Fruit fly (Drosophila melanogaster) whole organism, embryonic: ENCODE data around the gene CG8034.

Source experiments
- ATbp ChIP-seq: fragments of 200-800 bp; sonication (Bioruptor generic); optimal IDR thresholded peaks from 2 replicates; lab custom pipeline; 2017; ENCODE audit warnings: missing biosample characterization, mild to moderate bottlenecking, missing genetic modification characterization, missing genetic modification reagents
- CG10321 ChIP-seq: fragments of 200-800 bp; sonication (Bioruptor generic); IDR thresholded peaks from 2 replicates; pipeline ENCODE4 v1.3.6; 2022; ENCODE audit warnings: missing biosample characterization, missing genetic modification characterization
- CG11093 ChIP-seq: fragments of 200-800 bp; sonication (Bioruptor generic); IDR thresholded peaks from 3 replicates; pipeline ENCODE4 v1.3.6; 2022; ENCODE audit warnings: missing biosample characterization, missing genetic modification characterization
- CG12236 ChIP-seq: fragments of 200-800 bp; sonication (Bioruptor generic); optimal IDR thresholded peaks from 2 replicates; lab custom pipeline; 2016; ENCODE audit warnings: missing biosample characterization, missing genetic modification characterization
- CG1233 ChIP-seq: fragments of 200-800 bp; sonication (Bioruptor generic); optimal IDR thresholded peaks from 4 replicates; lab custom pipeline; 2018; ENCODE audit warnings: missing biosample characterization, mild to moderate bottlenecking, missing genetic modification characterization
- CG17802 ChIP-seq: fragments of 200-800 bp; sonication (Bioruptor generic); optimal IDR thresholded peaks from 2 replicates; lab custom pipeline; 2018; ENCODE audit warnings: missing biosample characterization, mild to moderate bottlenecking, missing genetic modification characterization, moderate library complexity
- CG18476 ChIP-seq: fragments of 200-800 bp; sonication (Bioruptor generic); optimal IDR thresholded peaks from 2 replicates; lab custom pipeline; 2016; ENCODE audit warnings: missing biosample characterization, mild to moderate bottlenecking, missing genetic modification characterization
- CG2678 ChIP-seq: fragments of 200-800 bp; sonication (Bioruptor generic); optimal IDR thresholded peaks from 3 replicates; lab custom pipeline; 2019; ENCODE audit warnings: missing biosample characterization, mild to moderate bottlenecking, missing genetic modification characterization, moderate library complexity
- CG30431 ChIP-seq: fragments of 200-800 bp; sonication (Bioruptor generic); optimal IDR thresholded peaks from 2 replicates; lab custom pipeline; 2017; ENCODE audit warnings: missing biosample characterization, missing genetic modification characterization
- CG31365 ChIP-seq: fragments of 200-800 bp; sonication (Bioruptor generic); optimal IDR thresholded peaks from 2 replicates; lab custom pipeline; 2018; ENCODE audit warnings: missing biosample characterization, mild to moderate bottlenecking, missing genetic modification characterization
- CG32532 ChIP-seq: fragments of 200-800 bp; sonication (Bioruptor generic); IDR thresholded peaks from 2 replicates; pipeline ENCODE4 v1.3.6; 2022; ENCODE audit warnings: missing biosample characterization, missing genetic modification characterization
- CG33557 ChIP-seq: fragments of 200-800 bp; sonication (Bioruptor generic); optimal IDR thresholded peaks from 2 replicates; lab custom pipeline; 2019; ENCODE audit warnings: missing biosample characterization, mild to moderate bottlenecking, missing genetic modification characterization, moderate library complexity
- CG34376 ChIP-seq: fragments of 200-800 bp; sonication (Bioruptor generic); optimal IDR thresholded peaks from 2 replicates; lab custom pipeline; 2018; ENCODE audit warnings: missing biosample characterization, mild to moderate bottlenecking, missing genetic modification characterization
- CG4617 ChIP-seq: fragments of 200-800 bp; sonication (Bioruptor generic); optimal IDR thresholded peaks from 3 replicates; lab custom pipeline; 2016; ENCODE audit warnings: missing biosample characterization, missing genetic modification characterization, borderline replicate concordance
- CG6272 ChIP-seq: fragments of 200-800 bp; sonication (Bioruptor generic); IDR thresholded peaks from 2 replicates; pipeline ENCODE4 v1.3.6; 2022; ENCODE audit warnings: missing biosample characterization, missing genetic modification characterization
- CG9932 ChIP-seq: fragments of 200-800 bp; sonication (Bioruptor generic); IDR thresholded peaks from 2 replicates; pipeline ENCODE4 v1.3.6; 2022; ENCODE audit warnings: missing biosample characterization, missing genetic modification characterization
- CTCF ChIP-seq: fragments of 200-800 bp; sonication (Bioruptor generic); optimal IDR thresholded peaks from 2 replicates; lab custom pipeline; 2017; ENCODE audit warnings: missing biosample characterization, mild to moderate bottlenecking, missing genetic modification characterization, moderate library complexity
- Dad ChIP-seq: fragments of 200-800 bp; sonication (Bioruptor generic); optimal IDR thresholded peaks from 3 replicates; lab custom pipeline; 2016; ENCODE audit warnings: missing biosample characterization, missing genetic modification characterization
- Dip2 ChIP-seq: fragments of 200-800 bp; sonication (Bioruptor generic); IDR thresholded peaks from 2 replicates; pipeline ENCODE4 v1.3.6; 2022; ENCODE audit warnings: missing biosample characterization, missing genetic modification characterization
- Dip3 ChIP-seq: fragments of 200-800 bp; sonication (Bioruptor generic); optimal IDR thresholded peaks from 3 replicates; lab custom pipeline; 2016; ENCODE audit warnings: missing biosample characterization, missing genetic modification characterization
- Gsc ChIP-seq: fragments of 200-800 bp; sonication (Bioruptor generic); IDR thresholded peaks from 2 replicates; pipeline ENCODE4 v1.3.6; 2022; ENCODE audit warnings: missing biosample characterization, missing genetic modification characterization
- Gug ChIP-seq: fragments of 200-800 bp; sonication (Bioruptor generic); IDR thresholded peaks from 4 replicates; pipeline ENCODE4 v1.3.6; 2022; ENCODE audit warnings: missing biosample characterization, missing genetic modification characterization
- HLH54F ChIP-seq: fragments of 200-800 bp; sonication (Bioruptor generic); optimal IDR thresholded peaks from 3 replicates; lab custom pipeline; 2016; ENCODE audit warnings: missing biosample characterization, missing genetic modification characterization
- HmgZ ChIP-seq: fragments of 200-800 bp; sonication (Bioruptor generic); optimal IDR thresholded peaks from 2 replicates; lab custom pipeline; 2018; ENCODE audit warnings: missing biosample characterization, mild to moderate bottlenecking, missing genetic modification characterization
- Hmx ChIP-seq: fragments of 200-800 bp; sonication (Bioruptor generic); optimal IDR thresholded peaks from 2 replicates; lab custom pipeline; 2016; ENCODE audit warnings: missing biosample characterization, missing genetic modification characterization
- Mad ChIP-seq: fragments of 200-800 bp; sonication (Bioruptor generic); optimal IDR thresholded peaks from 2 replicates; lab custom pipeline; 2016; ENCODE audit warnings: missing biosample characterization, missing genetic modification characterization
- NfI ChIP-seq: fragments of 200-800 bp; sonication (Bioruptor generic); optimal IDR thresholded peaks from 3 replicates; lab custom pipeline; 2018; ENCODE audit warnings: missing biosample characterization, mild to moderate bottlenecking, missing genetic modification characterization, moderate library complexity
- Poxn ChIP-seq: fragments of 200-800 bp; sonication (Bioruptor generic); IDR thresholded peaks from 2 replicates; pipeline ENCODE4 v1.3.6; 2022; ENCODE audit warnings: missing biosample characterization, missing genetic modification characterization
- Rfx ChIP-seq: fragments of 200-800 bp; sonication (Bioruptor generic); IDR thresholded peaks from 2 replicates; pipeline ENCODE4 v1.3.6; 2022; ENCODE audit warnings: missing biosample characterization, missing genetic modification characterization
- Sox100B ChIP-seq: fragments of 200-800 bp; sonication (Bioruptor generic); optimal IDR thresholded peaks from 3 replicates; lab custom pipeline; 2018; ENCODE audit warnings: missing biosample characterization, mild to moderate bottlenecking, missing genetic modification characterization
- Stat92E ChIP-seq, 3 experiments: fragments of >200 bp in 2 of 3; fragments of 200-800 bp in 1 of 3; sonication (Bioruptor generic) in 1 of 3; optimal IDR thresholded peaks; 2 replicates each; lab custom pipeline; 2017 to 2019; ENCODE audit warnings: missing biosample characterization in 3 of 3, missing genetic modification characterization in 3 of 3, mild to moderate bottlenecking in 1 of 3, moderate library complexity in 1 of 3
- abd-A ChIP-seq: fragments of 200-800 bp; sonication (Bioruptor generic); optimal IDR thresholded peaks from 3 replicates; lab custom pipeline; 2019; ENCODE audit warnings: missing biosample characterization, mild to moderate bottlenecking, missing genetic modification characterization, moderate library complexity
- ac ChIP-seq: fragments of 200-800 bp; sonication (Bioruptor generic); optimal IDR thresholded peaks from 3 replicates; lab custom pipeline; 2017; ENCODE audit warnings: missing biosample characterization, mild to moderate bottlenecking, missing genetic modification characterization
- bowl ChIP-seq: fragments of 200-800 bp; sonication (Bioruptor generic); IDR thresholded peaks from 2 replicates; pipeline ENCODE4 v1.3.6; 2022; ENCODE audit warnings: missing biosample characterization, missing genetic modification characterization
- dan ChIP-seq: fragments of 200-800 bp; sonication (Bioruptor generic); IDR thresholded peaks from 2 replicates; pipeline ENCODE4 v1.3.6; 2022; ENCODE audit warnings: missing biosample characterization, missing genetic modification characterization
- dmrt11E ChIP-seq: fragments of 200-800 bp; sonication (Bioruptor generic); optimal IDR thresholded peaks from 3 replicates; lab custom pipeline; 2018; ENCODE audit warnings: missing biosample characterization, mild to moderate bottlenecking, missing genetic modification characterization, moderate library complexity
- ems ChIP-seq: fragments of 200-800 bp; sonication (Bioruptor generic); optimal IDR thresholded peaks from 3 replicates; lab custom pipeline; 2016; ENCODE audit warnings: missing biosample characterization, missing genetic modification characterization
- eyg ChIP-seq: fragments of 200-800 bp; sonication (Bioruptor generic); optimal IDR thresholded peaks from 3 replicates; lab custom pipeline; 2016; ENCODE audit warnings: missing biosample characterization, missing genetic modification characterization
- gfzf ChIP-seq: fragments of 200-800 bp; sonication (Bioruptor generic); optimal IDR thresholded peaks from 2 replicates; lab custom pipeline; 2016; ENCODE audit warnings: missing biosample characterization, mild to moderate bottlenecking, missing genetic modification characterization, moderate library complexity
- hb ChIP-seq: fragments of 200-800 bp; sonication (Bioruptor generic); IDR thresholded peaks from 3 replicates; pipeline ENCODE4 v1.3.6; 2022; ENCODE audit warnings: missing biosample characterization, missing genetic modification characterization; ENCODE audit not compliant: partially characterized antibody
- lov ChIP-seq, 2 experiments: fragments of 200-800 bp in 1 of 2; fragments of >200 bp in 1 of 2; sonication (Bioruptor generic) in 1 of 2; IDR thresholded peaks in 1 of 2; optimal IDR thresholded peaks in 1 of 2; 2 replicates in 1 of 2; 3 replicates in 1 of 2; pipeline versions ENCODE4 v1.3.6 to Lab custom; 2017 to 2022; ENCODE audit warnings: missing biosample characterization in 1 of 2, missing genetic modification characterization in 1 of 2
- org-1 ChIP-seq: fragments of 200-800 bp; sonication (Bioruptor generic); optimal IDR thresholded peaks from 2 replicates; lab custom pipeline; 2017; ENCODE audit warnings: missing biosample characterization, missing genetic modification characterization
- p53 ChIP-seq: fragments of 200-800 bp; sonication (Bioruptor generic); optimal IDR thresholded peaks from 2 replicates; lab custom pipeline; 2016; ENCODE audit warnings: missing biosample characterization, missing genetic modification characterization
- sima ChIP-seq: fragments of 200-800 bp; sonication (Bioruptor generic); optimal IDR thresholded peaks from 2 replicates; lab custom pipeline; 2016; ENCODE audit warnings: missing biosample characterization, missing genetic modification characterization
- slbo ChIP-seq: fragments of 200-800 bp; sonication (Bioruptor generic); IDR thresholded peaks from 2 replicates; pipeline ENCODE4 v1.3.6; 2022; ENCODE audit warnings: missing biosample characterization, missing genetic modification characterization
- so ChIP-seq: fragments of 200-800 bp; sonication (Bioruptor generic); IDR thresholded peaks from 3 replicates; pipeline ENCODE4 v1.3.6; 2022; ENCODE audit warnings: missing biosample characterization, missing genetic modification characterization
- tin ChIP-seq: fragments of 200-800 bp; sonication (Bioruptor generic); optimal IDR thresholded peaks from 3 replicates; lab custom pipeline; 2016; ENCODE audit warnings: missing biosample characterization, missing genetic modification characterization
- wek ChIP-seq: fragments of 200-800 bp; sonication (Bioruptor generic); optimal IDR thresholded peaks from 3 replicates; lab custom pipeline; 2018; ENCODE audit warnings: missing biosample characterization, mild to moderate bottlenecking, missing genetic modification characterization, moderate library complexity
- z ChIP-seq: fragments of 200-800 bp; sonication (Bioruptor generic); IDR thresholded peaks from 3 replicates; pipeline ENCODE4 v1.3.6; 2022; ENCODE audit warnings: missing biosample characterization, missing genetic modification characterization

The CG8034 gene

DNA sequence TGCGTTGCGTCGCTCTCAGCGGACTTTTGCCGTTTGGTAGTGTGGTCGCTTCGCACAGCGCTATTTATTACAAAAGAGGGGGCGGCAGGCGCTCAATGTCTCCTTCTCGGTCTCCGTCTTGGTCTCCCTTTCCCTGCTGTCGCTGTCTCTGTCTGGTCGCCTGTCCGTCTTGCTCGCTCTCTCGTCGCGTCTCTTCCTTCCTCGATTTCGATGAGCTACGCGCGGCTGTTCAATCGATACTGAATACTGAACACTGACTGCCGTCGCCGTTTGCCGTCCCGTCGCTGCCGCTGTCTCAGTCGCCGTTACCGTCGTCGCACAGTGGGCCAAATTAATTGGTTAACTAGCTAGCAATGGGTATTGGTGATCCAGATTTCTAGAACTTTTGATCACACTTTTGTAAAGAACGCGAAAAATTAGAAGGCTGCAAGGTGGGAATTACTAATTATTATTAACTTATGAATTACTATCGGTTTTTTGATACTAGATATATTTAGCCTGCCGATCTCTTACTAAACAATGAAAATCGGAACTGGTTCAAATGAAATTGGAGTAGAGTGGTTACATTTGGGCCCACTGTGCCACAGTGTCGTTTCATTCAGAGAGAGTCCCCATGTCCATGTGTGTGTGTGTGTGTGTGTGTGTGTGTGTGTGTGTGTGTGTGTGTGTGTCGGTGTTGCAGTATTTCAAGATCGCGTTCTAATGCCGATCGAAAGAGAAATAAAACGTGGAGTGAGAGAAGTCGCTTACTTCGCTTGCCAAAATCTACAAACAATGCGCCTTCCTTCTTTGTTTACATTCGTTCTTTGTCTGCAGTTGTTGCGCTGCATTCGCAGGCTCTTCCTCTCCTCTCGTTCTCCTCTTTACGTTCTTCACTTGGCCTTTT is at the start of gene CG8034 (continued):
- TF ChIP-seq CG4617 (GFP tag; lab: Kevin White, UChicago), result peak; percentile 90
- no peak for TF ChIP-seq lov (optimal IDR thresholded peaks at IDR 0.05; lab: Kevin White, UChicago)
- peak; percentile 83; the same call in 2 of the 3 replicates for TF ChIP-seq lov (GFP tag; IDR thresholded peaks at IDR 0.05; lab: Robert Waterston, UW)
- TF ChIP-seq CG34376 (GFP tag; lab: Kevin White, UChicago), result peak; percentile 97
- peak; percentile 86 for TF ChIP-seq sima (GFP tag; lab: Kevin White, UChicago)
- TF ChIP-seq Poxn (GFP tag; lab: Robert Waterston, UW), result peak; percentile 89
- peak; percentile 98 for TF ChIP-seq NfI (GFP tag; lab: Kevin White, UChicago)
- TF ChIP-seq slbo (GFP tag; lab: Robert Waterston, UW), result peak; percentile 94
- peak; percentile 75 for TF ChIP-seq Dip2 (GFP tag; lab: Robert Waterston, UW)
- TF ChIP-seq CG6272 (GFP tag; lab: Robert Waterston, UW), result peak; percentile 89
- peak; percentile 73; the same call in 1 of the 2 replicates for TF ChIP-seq bowl (GFP tag; lab: Robert Waterston, UW)
- peak; percentile 83 for TF ChIP-seq wek (GFP tag; lab: Kevin White, UChicago)
- TF ChIP-seq ac, result peak; percentile 88
- peak in 1 of 3 experiments; percentile 86 for TF ChIP-seq Stat92E (GFP tag; optimal IDR thresholded peaks at IDR 0.05; lab: Kevin White, UChicago)
- peak; percentile 54 for TF ChIP-seq CG10321 (GFP tag; lab: Robert Waterston, UW)
- peak; percentile 97 for TF ChIP-seq CG1233 (GFP tag; lab: Kevin White, UChicago)
- TF ChIP-seq CG9932 (GFP tag; lab: Robert Waterston, UW), result peak; percentile 96
- TF ChIP-seq CG11093 (GFP tag; lab: Robert Waterston, UW), result peak; percentile 93
- peak; percentile 96 for TF ChIP-seq HLH54F (GFP tag; lab: Kevin White, UChicago)
- peak; percentile 97 for TF ChIP-seq ems (GFP tag; lab: Kevin White, UChicago)
- TF ChIP-seq dan (GFP tag; lab: Robert Waterston, UW), result peak; percentile 89
- TF ChIP-seq CTCF (GFP tag; lab: Kevin White, UChicago), result peak; percentile 62
- no peak for TF ChIP-seq gfzf (GFP tag; lab: Kevin White, UChicago)
- TF ChIP-seq CG2678 (tag; lab: Kevin White, UChicago), result peak; percentile 99
- peak; percentile 98 for TF ChIP-seq Sox100B (GFP tag; lab: Kevin White, UChicago)
- TF ChIP-seq CG17802 (tag; lab: Kevin White, UChicago), result peak; percentile 84
- TF ChIP-seq tin (GFP tag; lab: Kevin White, UChicago), result peak; percentile 95
- peak; percentile 91 for TF ChIP-seq eyg
- TF ChIP-seq so (GFP tag; lab: Robert Waterston, UW), result peak; percentile 95
- TF ChIP-seq Gug (GFP tag; lab: Robert Waterston, UW), result peak; percentile 95
- TF ChIP-seq p53, result peak; percentile 69
- peak; percentile 85 for TF ChIP-seq Gsc
- no peak for TF ChIP-seq hb
- peak; percentile 93 for TF ChIP-seq Dad (GFP tag; lab: Kevin White, UChicago)
- TF ChIP-seq ATbp (GFP tag; lab: Kevin White, UChicago), result peak; percentile 93
- peak; percentile 96 for TF ChIP-seq Mad (GFP tag; lab: Kevin White, UChicago)
- peak; percentile 96 for TF ChIP-seq CG18476 (GFP tag; lab: Kevin White, UChicago)
- peak; percentile 97 for TF ChIP-seq org-1 (GFP tag; lab: Kevin White, UChicago)
- peak; percentile 95 for TF ChIP-seq CG30431
- peak; percentile 89 for TF ChIP-seq Hmx
- peak; percentile 95 for TF ChIP-seq Dip3
- peak; percentile 97 for TF ChIP-seq dmrt11E (tag; lab: Kevin White, UChicago)
- peak; percentile 97 for TF ChIP-seq CG33557 (GFP tag; lab: Kevin White, UChicago)
- 0 out of 3 replicates have a peak, but pooled peaks have one; percentile 48 for TF ChIP-seq z (GFP tag; lab: Robert Waterston, UW)
- peak; percentile 81 for TF ChIP-seq CG31365 (tag; lab: Kevin White, UChicago)
- peak; percentile 97 for TF ChIP-seq HmgZ (tag; lab: Kevin White, UChicago)
- TF ChIP-seq CG12236, result peak; percentile 87
- TF ChIP-seq abd-A, result peak; percentile 85
- peak; percentile 95 for TF ChIP-seq CG32532 (GFP tag; lab: Robert Waterston, UW)
- peak; percentile 98 for TF ChIP-seq Rfx
